Fruit fly (Drosophila melanogaster) whole organism, embryonic: Measurements from ENCODE around the gene eIF4H2.

Experiments used
- B-H1 ChIP-seq: fragments of 200-800 bp; sonication (Bioruptor generic); IDR thresholded peaks from 3 replicates; pipeline ENCODE4 v1.3.6; 2022; ENCODE audit warnings: missing biosample characterization, missing genetic modification characterization
- Bteb2 ChIP-seq: fragments of 200-800 bp; sonication (Bioruptor generic); optimal IDR thresholded peaks from 2 replicates; lab custom pipeline; 2016; ENCODE audit warnings: missing biosample characterization, missing genetic modification characterization
- CG10321 ChIP-seq: fragments of 200-800 bp; sonication (Bioruptor generic); IDR thresholded peaks from 2 replicates; pipeline ENCODE4 v1.3.6; 2022; ENCODE audit warnings: missing biosample characterization, missing genetic modification characterization
- CG10462 ChIP-seq: fragments of 200-800 bp; sonication (Bioruptor generic); optimal IDR thresholded peaks from 2 replicates; lab custom pipeline; 2016; ENCODE audit warnings: missing biosample characterization, missing genetic modification characterization
- CG10654 ChIP-seq: fragments of 200-800 bp; sonication (Bioruptor generic); optimal IDR thresholded peaks from 2 replicates; lab custom pipeline; 2016; ENCODE audit warnings: missing biosample characterization, missing genetic modification characterization
- CG12219 ChIP-seq: fragments of 200-800 bp; sonication (Bioruptor generic); optimal IDR thresholded peaks from 3 replicates; lab custom pipeline; 2018; ENCODE audit warnings: missing biosample characterization, mild to moderate bottlenecking, missing genetic modification characterization
- CG12769 ChIP-seq: fragments of 200-800 bp; sonication (Bioruptor generic); optimal IDR thresholded peaks from 2 replicates; lab custom pipeline; 2019; ENCODE audit warnings: missing biosample characterization, mild to moderate bottlenecking, missing genetic modification characterization, moderate library complexity
- CG13424 ChIP-seq: fragments of 200-800 bp; sonication (Bioruptor generic); optimal IDR thresholded peaks from 2 replicates; lab custom pipeline; 2019; ENCODE audit warnings: missing biosample characterization, mild to moderate bottlenecking, missing genetic modification characterization, moderate library complexity
- CG14860 ChIP-seq: fragments of 200-800 bp; sonication (Bioruptor generic); IDR thresholded peaks from 3 replicates; pipeline ENCODE4 v1.3.6; 2022; ENCODE audit warnings: missing biosample characterization, missing genetic modification characterization; ENCODE audit not compliant: partially characterized antibody
- CG1529 ChIP-seq: fragments of 200-800 bp; sonication (Bioruptor generic); optimal IDR thresholded peaks from 3 replicates; lab custom pipeline; 2018; ENCODE audit warnings: missing biosample characterization, missing genetic modification characterization
- CG17328 ChIP-seq: fragments of 200-800 bp; sonication (Bioruptor generic); IDR thresholded peaks from 2 replicates; pipeline ENCODE4 v1.3.6; 2022; ENCODE audit warnings: missing biosample characterization, missing genetic modification characterization
- CG17361 ChIP-seq: fragments of 200-800 bp; sonication (Bioruptor generic); IDR thresholded peaks from 3 replicates; pipeline ENCODE4 v1.3.6; 2022; ENCODE audit warnings: missing biosample characterization, missing genetic modification characterization
- CG17829 ChIP-seq: fragments of 200-800 bp; optimal IDR thresholded peaks from 2 replicates; lab custom pipeline; 2019; ENCODE audit warnings: missing biosample characterization, mild to moderate bottlenecking, missing genetic modification characterization, moderate library complexity
- CG18262 ChIP-seq: fragments of 200-800 bp; optimal IDR thresholded peaks from 3 replicates; lab custom pipeline; 2019; ENCODE audit warnings: missing biosample characterization, mild to moderate bottlenecking, missing genetic modification characterization, moderate library complexity
- CG30403 ChIP-seq: fragments of 200-800 bp; sonication (Bioruptor generic); optimal IDR thresholded peaks from 3 replicates; lab custom pipeline; 2016; ENCODE audit warnings: missing biosample characterization, missing genetic modification characterization
- CG33557 ChIP-seq: fragments of 200-800 bp; sonication (Bioruptor generic); optimal IDR thresholded peaks from 2 replicates; lab custom pipeline; 2019; ENCODE audit warnings: missing biosample characterization, mild to moderate bottlenecking, missing genetic modification characterization, moderate library complexity
- CG3726 ChIP-seq: fragments of 200-800 bp; sonication (Bioruptor generic); IDR thresholded peaks from 3 replicates; pipeline ENCODE4, ENCODE4 v1.3.6; 2022; ENCODE audit warnings: missing biosample characterization, missing genetic modification characterization
- CG3838 ChIP-seq: fragments of 200-800 bp; sonication (Bioruptor generic); optimal IDR thresholded peaks from 3 replicates; lab custom pipeline; 2016; ENCODE audit warnings: missing biosample characterization, missing genetic modification characterization
- CG7963 ChIP-seq: fragments of 200-800 bp; sonication (Bioruptor generic); IDR thresholded peaks from 3 replicates; pipeline ENCODE4 v1.3.6; 2022; ENCODE audit warnings: missing biosample characterization, missing genetic modification characterization; ENCODE audit not compliant: partially characterized antibody
- CG8290 ChIP-seq, 3 experiments: fragments of 200-800 bp; sonication (Bioruptor generic); optimal IDR thresholded peaks; 2 replicates each; lab custom pipeline; 2016 to 2019; ENCODE audit warnings: missing biosample characterization in 3 of 3, missing genetic modification characterization in 3 of 3, mild to moderate bottlenecking in 2 of 3, moderate library complexity in 1 of 3
- CG8388 ChIP-seq: fragments of 200-800 bp; sonication (Bioruptor generic); optimal IDR thresholded peaks from 2 replicates; lab custom pipeline; 2019; ENCODE audit warnings: missing biosample characterization, mild to moderate bottlenecking, missing genetic modification characterization, moderate library complexity
- CrebB ChIP-seq: fragments of 200-800 bp; sonication (Bioruptor generic); optimal IDR thresholded peaks from 3 replicates; lab custom pipeline; 2018; ENCODE audit warnings: missing biosample characterization, mild to moderate bottlenecking, missing genetic modification characterization
- D19B ChIP-seq: fragments of 200-800 bp; sonication (Bioruptor generic); optimal IDR thresholded peaks from 2 replicates; lab custom pipeline; 2017; ENCODE audit warnings: missing biosample characterization, mild to moderate bottlenecking, missing genetic modification characterization
- Dll ChIP-seq: fragments of 200-800 bp; sonication (Bioruptor generic); IDR thresholded peaks from 4 replicates; pipeline ENCODE4 v1.3.6; 2022; ENCODE audit warnings: missing biosample characterization, missing genetic modification characterization; ENCODE audit not compliant: partially characterized antibody
- Ets65A ChIP-seq: fragments of 200-800 bp; sonication (Bioruptor generic); peaks from one replicate; lab custom pipeline; 2016; ENCODE audit warnings: missing biosample characterization, missing genetic modification characterization
- Gsc ChIP-seq: fragments of 200-800 bp; sonication (Bioruptor generic); IDR thresholded peaks from 2 replicates; pipeline ENCODE4 v1.3.6; 2022; ENCODE audit warnings: missing biosample characterization, missing genetic modification characterization
- HmgZ ChIP-seq: fragments of 200-800 bp; sonication (Bioruptor generic); optimal IDR thresholded peaks from 2 replicates; lab custom pipeline; 2018; ENCODE audit warnings: missing biosample characterization, mild to moderate bottlenecking, missing genetic modification characterization
- Hr78 ChIP-seq, 2 experiments: fragments of 200-800 bp in 1 of 2; fragments of >200 bp in 1 of 2; sonication (Bioruptor generic) in 1 of 2; optimal IDR thresholded peaks; 2 replicates each; lab custom pipeline; 2017 to 2019; ENCODE audit warnings: missing biosample characterization in 2 of 2, missing genetic modification characterization in 2 of 2, mild to moderate bottlenecking in 1 of 2, moderate library complexity in 1 of 2
- MBD-R2 ChIP-seq: fragments of 200-800 bp; sonication (Bioruptor generic); IDR thresholded peaks from 2 replicates; pipeline ENCODE4 v1.3.6; 2022; ENCODE audit warnings: missing biosample characterization, missing genetic modification characterization
- Max ChIP-seq: fragments of 200-800 bp; sonication (Bioruptor generic); optimal IDR thresholded peaks from 2 replicates; lab custom pipeline; 2016; ENCODE audit warnings: missing biosample characterization, mild to moderate bottlenecking, missing genetic modification characterization
- Optix ChIP-seq: fragments of 200-800 bp; sonication (Bioruptor generic); IDR thresholded peaks from 3 replicates; pipeline ENCODE4 v1.3.6; 2022; ENCODE audit warnings: missing biosample characterization, missing genetic modification characterization
- PHDP ChIP-seq: fragments of 200-800 bp; sonication (Bioruptor generic); optimal IDR thresholded peaks from 3 replicates; lab custom pipeline; 2018; ENCODE audit warnings: missing biosample characterization, mild to moderate bottlenecking, missing genetic modification characterization, moderate library complexity
- Sox100B ChIP-seq: fragments of 200-800 bp; sonication (Bioruptor generic); optimal IDR thresholded peaks from 3 replicates; lab custom pipeline; 2018; ENCODE audit warnings: missing biosample characterization, mild to moderate bottlenecking, missing genetic modification characterization
- Stat92E ChIP-seq, 3 experiments: fragments of >200 bp in 2 of 3; fragments of 200-800 bp in 1 of 3; sonication (Bioruptor generic) in 1 of 3; optimal IDR thresholded peaks; 2 replicates each; lab custom pipeline; 2017 to 2019; ENCODE audit warnings: missing biosample characterization in 3 of 3, missing genetic modification characterization in 3 of 3, mild to moderate bottlenecking in 1 of 3, moderate library complexity in 1 of 3
- chinmo ChIP-seq: fragments of 200-800 bp; sonication (Bioruptor generic); IDR thresholded peaks from 4 replicates; pipeline ENCODE4 v1.3.6; 2022; ENCODE audit warnings: missing biosample characterization, missing genetic modification characterization; ENCODE audit not compliant: partially characterized antibody
- chm ChIP-seq: fragments of 200-800 bp; sonication (Bioruptor generic); IDR thresholded peaks from 2 replicates; pipeline ENCODE4 v1.3.6; 2022; ENCODE audit warnings: missing biosample characterization, missing genetic modification characterization
- cwo ChIP-seq: fragments of 200-800 bp; sonication (Bioruptor generic); optimal IDR thresholded peaks from 3 replicates; lab custom pipeline; 2017; ENCODE audit warnings: missing biosample characterization, missing genetic modification characterization, mild to moderate bottlenecking, moderate library complexity, missing genetic modification reagents
- fd96Cb ChIP-seq: fragments of 200-800 bp; sonication (Bioruptor generic); optimal IDR thresholded peaks from 2 replicates; lab custom pipeline; 2018; ENCODE audit warnings: missing biosample characterization, mild to moderate bottlenecking, missing genetic modification characterization, moderate library complexity
- fru ChIP-seq: fragments of >200 bp; optimal IDR thresholded peaks from 2 replicates; lab custom pipeline; 2017
- lola ChIP-seq, 3 experiments: fragments of >200 bp in 2 of 3; fragments of 200-800 bp in 1 of 3; sonication (Bioruptor generic) in 1 of 3; optimal IDR thresholded peaks; 2 replicates each; lab custom pipeline; 2017 to 2019; ENCODE audit warnings: missing biosample characterization in 3 of 3, missing genetic modification characterization in 3 of 3, mild to moderate bottlenecking in 1 of 3, moderate library complexity in 1 of 3
- nerfin-1 ChIP-seq: fragments of 200-800 bp; sonication (Bioruptor generic); optimal IDR thresholded peaks from 3 replicates; lab custom pipeline; 2019; ENCODE audit warnings: missing biosample characterization, mild to moderate bottlenecking, missing genetic modification characterization, moderate library complexity
- oc ChIP-seq: fragments of 200-800 bp; sonication (Bioruptor generic); optimal IDR thresholded peaks from 2 replicates; lab custom pipeline; 2018; ENCODE audit warnings: missing biosample characterization, mild to moderate bottlenecking, missing genetic modification characterization, moderate library complexity
- org-1 ChIP-seq: fragments of 200-800 bp; sonication (Bioruptor generic); optimal IDR thresholded peaks from 2 replicates; lab custom pipeline; 2017; ENCODE audit warnings: missing biosample characterization, missing genetic modification characterization
- phol ChIP-seq: fragments of 200-800 bp; sonication (Bioruptor generic); optimal IDR thresholded peaks from 3 replicates; lab custom pipeline; 2018; ENCODE audit warnings: missing biosample characterization, mild to moderate bottlenecking, missing genetic modification characterization, moderate library complexity
- sc ChIP-seq, 3 experiments: fragments of >200 bp in 2 of 3; fragments of 200-800 bp in 1 of 3; sonication (Bioruptor generic) in 1 of 3; optimal IDR thresholded peaks; 2 replicates in 2 of 3; 3 replicates in 1 of 3; lab custom pipeline; 2017; ENCODE audit warnings: mild to moderate bottlenecking in 1 of 3, missing biosample characterization in 1 of 3, missing genetic modification characterization in 1 of 3, missing genetic modification reagents in 1 of 3
- schlank ChIP-seq: fragments of 200-800 bp; sonication (Bioruptor generic); optimal IDR thresholded peaks from 2 replicates; lab custom pipeline; 2018; ENCODE audit warnings: missing biosample characterization, mild to moderate bottlenecking, missing genetic modification characterization
- ssp ChIP-seq: fragments of 200-800 bp; sonication (Bioruptor generic); IDR thresholded peaks from 2 replicates; pipeline ENCODE4 v1.3.6; 2022; ENCODE audit warnings: missing biosample characterization, missing genetic modification characterization
- wor ChIP-seq: fragments of 200-800 bp; sonication (Bioruptor generic); IDR thresholded peaks from 2 replicates; pipeline ENCODE4 v1.3.6; 2022; ENCODE audit warnings: missing biosample characterization, missing genetic modification characterization
- zen ChIP-seq: fragments of 200-800 bp; sonication (Bioruptor generic); optimal IDR thresholded peaks from 3 replicates; lab custom pipeline; 2018; ENCODE audit warnings: missing biosample characterization, mild to moderate bottlenecking, missing genetic modification characterization, moderate library complexity

Gene eIF4H2

dm6 chr3R:30718442-30718841 lies 7.4 kb upstream of the eIF4H2 start (continued):
- TF ChIP-seq phol (tag; lab: Kevin White, UChicago), result peak; percentile 17
- peak; percentile 5 for TF ChIP-seq CG12769
- 0 out of 2 replicates have a peak, but pooled peaks have one; percentile 17 for TF ChIP-seq ssp (GFP tag; lab: Robert Waterston, UW)
- TF ChIP-seq Stat92E (GFP tag; optimal IDR thresholded peaks at IDR 0.05; lab: Kevin White, UChicago), result no peak
- TF ChIP-seq CG3838 (GFP tag; lab: Kevin White, UChicago), result no peak
- no peak for TF ChIP-seq wor (GFP tag; lab: Robert Waterston, UW)
- no peak for TF ChIP-seq lola (GFP tag; optimal IDR thresholded peaks at IDR 0.05; lab: Kevin White, UChicago)
- TF ChIP-seq zen (tag; lab: Kevin White, UChicago), result no peak
- TF ChIP-seq fd96Cb (tag; lab: Kevin White, UChicago), result peak; percentile 19
- TF ChIP-seq Dll, result no peak
- TF ChIP-seq CG33557 (GFP tag; lab: Kevin White, UChicago), result no peak
- TF ChIP-seq CrebB (tag; lab: Kevin White, UChicago), result no peak
- no peak for TF ChIP-seq PHDP (tag; lab: Kevin White, UChicago)
- TF ChIP-seq sc (optimal IDR thresholded peaks at IDR 0.05; lab: Kevin White, UChicago), result no peak
- TF ChIP-seq sc (GFP tag; optimal IDR thresholded peaks at IDR 0.05; lab: Kevin White, UChicago), result peak; percentile 8
- no peak for TF ChIP-seq schlank (tag; lab: Kevin White, UChicago)
- peak; percentile 50 for TF ChIP-seq CG17328 (GFP tag; lab: Robert Waterston, UW)
- no peak for TF ChIP-seq Hr78 (GFP tag; optimal IDR thresholded peaks at IDR 0.05; lab: Kevin White, UChicago)
- peak; percentile 8 for TF ChIP-seq CG13424 (tag; lab: Kevin White, UChicago)
- no peak for TF ChIP-seq CG14860 (GFP tag; lab: Robert Waterston, UW)
- no peak for TF ChIP-seq CG3726 (GFP tag; lab: Robert Waterston, UW)
- no peak for TF ChIP-seq Ets65A (GFP tag; lab: Kevin White, UChicago)
- peak; percentile 73 for TF ChIP-seq D19B (GFP tag; lab: Kevin White, UChicago)
- peak; percentile 4 for TF ChIP-seq CG8388
- no peak for TF ChIP-seq chm (GFP tag; lab: Robert Waterston, UW)
- no peak for TF ChIP-seq Max (GFP tag; lab: Kevin White, UChicago)
- peak; percentile 42 for TF ChIP-seq CG18262 (tag; lab: Kevin White, UChicago)
- TF ChIP-seq cwo (GFP tag; lab: Kevin White, UChicago), result no peak
- TF ChIP-seq Gsc (GFP tag; lab: Robert Waterston, UW), result no peak
- no peak for TF ChIP-seq CG17829 (tag; lab: Kevin White, UChicago)
- TF ChIP-seq Bteb2 (GFP tag; lab: Kevin White, UChicago), result no peak
- TF ChIP-seq CG30403 (GFP tag; lab: Kevin White, UChicago), result peak; percentile 14
- TF ChIP-seq oc (tag; lab: Kevin White, UChicago), result peak; percentile 45
- peak; percentile 8 for TF ChIP-seq CG12219 (GFP tag; lab: Kevin White, UChicago)
- no peak for TF ChIP-seq chinmo (GFP tag; lab: Robert Waterston, UW)
- TF ChIP-seq CG10654 (GFP tag; lab: Kevin White, UChicago), result no peak
- 0 out of 3 replicates have a peak, but pooled peaks have one; percentile 13 for TF ChIP-seq B-H1 (GFP tag; lab: Robert Waterston, UW)
- TF ChIP-seq CG8290 (GFP tag; optimal IDR thresholded peaks at IDR 0.05; lab: Kevin White, UChicago), result no peak
- TF ChIP-seq CG8290 (tag; optimal IDR thresholded peaks at IDR 0.05; lab: Kevin White, UChicago), result peak in 1 of 2 experiments; percentile 51
- TF ChIP-seq CG10321 (GFP tag; lab: Robert Waterston, UW), result no peak
- peak; percentile 32 for TF ChIP-seq nerfin-1 (tag; lab: Kevin White, UChicago)
- TF ChIP-seq MBD-R2, result no peak
- no peak for TF ChIP-seq fru (lab: Kevin White, UChicago)
- peak; percentile 3 for TF ChIP-seq CG1529 (GFP tag; lab: Kevin White, UChicago)
- 0 out of 3 replicates have a peak, but pooled peaks have one; percentile 29 for TF ChIP-seq Optix (GFP tag; lab: Robert Waterston, UW)
- peak; percentile 33 for TF ChIP-seq org-1 (GFP tag; lab: Kevin White, UChicago)
- TF ChIP-seq CG17361 (GFP tag; lab: Robert Waterston, UW), result no peak
- TF ChIP-seq CG7963 (GFP tag; lab: Robert Waterston, UW), result no peak
- TF ChIP-seq Sox100B, result no peak
- no peak for TF ChIP-seq HmgZ (tag; lab: Kevin White, UChicago)
- TF ChIP-seq CG10462 (GFP tag; lab: Kevin White, UChicago), result no peak
